Worm (Caenorhabditis elegans): Measurements from ENCODE around the gene scb-1.

The scb-1 gene

ce11 chrV:11149405-11149804, 29.9 kb upstream of the scb-1 start, which contains the start of gene T19C4.1:
Gene T19C4.1, plus strand, starts transcription at chrV:11149705.
- no peak for TF ChIP-seq aly-1 (tag; optimal IDR thresholded peaks at IDR 0.05)
- no peak for TF ChIP-seq hnd-1 (tag; optimal IDR thresholded peaks at IDR 0.05)

- no peak for TF ChIP-seq hmbx-1 (tag; optimal IDR thresholded peaks at IDR 0.05)
- no peak for TF ChIP-seq sea-1 (GFP tag; conservative IDR thresholded peaks at IDR 0.05)
- no peak for TF ChIP-seq ceh-13 (GFP tag; optimal IDR thresholded peaks at IDR 0.05)
- TF ChIP-seq scrt-1 (GFP tag; IDR thresholded peaks at IDR 0.05), result no peak
- no peak for TF ChIP-seq ceh-36 (tag; optimal IDR thresholded peaks at IDR 0.05)
- no peak for TF ChIP-seq tra-4 (tag; optimal IDR thresholded peaks at IDR 0.05)
- TF ChIP-seq flt-1 (GFP tag; IDR thresholded peaks at IDR 0.05), result no peak
Measured at ce11 chrV:11148971-11149370, 29.5 kb upstream of the scb-1 start.

DNA sequence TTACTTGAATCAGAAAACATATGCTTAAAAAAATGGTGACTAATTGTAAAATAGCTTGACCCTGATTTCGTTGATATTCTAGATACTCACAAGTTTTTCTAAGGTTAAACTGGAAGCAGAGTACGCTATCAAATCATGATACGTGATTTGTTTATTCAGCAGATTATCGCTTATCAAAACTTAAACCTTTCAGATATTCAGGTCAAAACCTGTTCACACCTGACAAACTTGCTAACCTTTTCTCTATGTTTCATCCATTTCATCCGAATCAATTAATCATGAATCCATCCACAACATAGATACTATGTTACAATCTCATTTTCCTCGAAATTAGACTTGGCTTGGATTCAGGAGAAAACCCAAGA, 28.3 kb upstream of the scb-1 start:
- no peak for TF ChIP-seq hnd-1 (tag; optimal IDR thresholded peaks at IDR 0.05)
- TF ChIP-seq ets-7 (tag; optimal IDR thresholded peaks at IDR 0.05), result no peak

DNA sequence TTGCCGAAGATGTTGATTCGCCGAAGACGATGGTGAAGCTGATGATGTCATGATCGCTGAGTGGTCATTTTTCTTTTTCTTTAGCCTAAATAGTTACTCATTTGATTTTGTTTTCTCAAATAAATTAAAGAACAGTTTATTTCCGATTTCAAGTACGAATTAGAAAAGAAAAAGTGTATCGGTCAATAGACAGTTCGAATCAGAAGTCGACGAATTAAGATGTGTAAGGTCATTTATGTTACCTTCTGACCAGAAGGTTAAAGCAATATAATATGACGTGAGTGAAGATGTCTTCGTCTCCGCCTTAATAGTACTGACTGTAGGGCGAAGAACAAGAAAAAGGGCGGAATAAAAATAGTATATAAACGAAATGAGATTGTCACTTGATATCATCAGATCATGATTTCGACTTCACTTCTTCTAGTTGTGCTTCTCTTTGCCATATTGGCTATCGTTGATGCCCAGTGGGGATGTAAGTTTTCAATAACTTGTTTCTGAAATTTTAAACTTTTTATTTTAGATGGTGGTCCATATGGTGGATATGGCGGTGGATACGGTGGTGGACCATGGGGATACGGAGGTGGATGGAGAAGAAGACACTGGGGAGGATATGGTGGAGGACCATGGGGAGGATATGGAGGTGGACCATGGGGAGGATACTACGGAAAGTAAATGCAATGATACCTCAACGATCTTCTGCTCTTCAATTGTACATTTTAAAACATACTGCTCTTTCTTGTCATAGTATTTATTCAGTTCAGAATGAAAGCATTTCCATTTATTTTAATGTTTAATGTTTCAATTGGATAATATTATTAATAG, 27.7 kb upstream of the scb-1 start, which contains the start of the genes T19C4.24 and nlp-33:
Gene T19C4.24 (minus strand): TSS at position 51 of the 822 bp plus-strand sequence.
Gene nlp-33 (plus strand): TSS at position 389 of the 822 bp plus-strand sequence.
- TF ChIP-seq tbx-11 (GFP tag; IDR thresholded peaks at IDR 0.05) (no peak), ceh-13 (GFP tag; optimal IDR thresholded peaks at IDR 0.05) (no peak), ets-7 (tag; optimal IDR thresholded peaks at IDR 0.05) (no peak), tbx-37 (GFP tag; conservative IDR thresholded peaks at IDR 0.05) (no peak)

DNA sequence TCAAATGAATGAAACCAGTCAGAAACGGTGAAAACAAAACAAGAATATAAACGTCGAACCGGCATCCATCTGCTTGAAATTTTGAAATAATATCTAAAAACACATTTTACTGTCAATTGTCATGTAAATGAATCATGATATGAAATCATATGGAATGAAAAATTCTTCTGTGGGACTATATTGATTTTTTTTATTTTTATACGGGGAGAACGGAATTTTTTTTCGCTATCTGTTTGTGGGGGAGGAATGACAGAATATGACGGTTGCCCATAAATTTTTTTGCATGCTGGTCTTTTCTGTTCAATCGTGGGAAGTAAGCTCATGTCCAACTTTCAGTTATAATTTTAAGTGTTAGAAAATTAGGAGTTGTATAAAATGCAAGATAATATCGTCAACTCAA, 25.2 kb upstream of the scb-1 start, which contains the start of gene C06H2.7:
Gene C06H2.7 (minus strand): TSS at position 101 of the 400 bp plus-strand sequence.
- TF ChIP-seq pes-1 (GFP tag; IDR thresholded peaks at IDR 0.05) (no peak), tbx-11 (GFP tag; IDR thresholded peaks at IDR 0.05) (no peak), ceh-13 (GFP tag; optimal IDR thresholded peaks at IDR 0.05) (no peak), B0310.2 (tag; optimal IDR thresholded peaks at IDR 0.05) (no peak), hmg-4 (GFP tag; optimal IDR thresholded peaks at IDR 0.05) (no peak), flt-1 (GFP tag; IDR thresholded peaks at IDR 0.05) (no peak), ceh-36 (tag; optimal IDR thresholded peaks at IDR 0.05) (no peak), sea-1 (GFP tag; conservative IDR thresholded peaks at IDR 0.05) (no peak), tbx-37 (GFP tag; conservative IDR thresholded peaks at IDR 0.05) (no peak), aly-1 (tag; optimal IDR thresholded peaks at IDR 0.05) (no peak), scrt-1 (GFP tag; IDR thresholded peaks at IDR 0.05) (no peak), tra-4 (tag; optimal IDR thresholded peaks at IDR 0.05) (no peak), hnd-1 (tag; optimal IDR thresholded peaks at IDR 0.05) (no peak), ama-1 (optimal IDR thresholded peaks at IDR 0.05) (no peak), F13C5.2 (tag; optimal IDR thresholded peaks at IDR 0.05) (no peak), ets-7 (tag; optimal IDR thresholded peaks at IDR 0.05) (no peak), hmbx-1 (tag; optimal IDR thresholded peaks at IDR 0.05) (no peak)

DNA sequence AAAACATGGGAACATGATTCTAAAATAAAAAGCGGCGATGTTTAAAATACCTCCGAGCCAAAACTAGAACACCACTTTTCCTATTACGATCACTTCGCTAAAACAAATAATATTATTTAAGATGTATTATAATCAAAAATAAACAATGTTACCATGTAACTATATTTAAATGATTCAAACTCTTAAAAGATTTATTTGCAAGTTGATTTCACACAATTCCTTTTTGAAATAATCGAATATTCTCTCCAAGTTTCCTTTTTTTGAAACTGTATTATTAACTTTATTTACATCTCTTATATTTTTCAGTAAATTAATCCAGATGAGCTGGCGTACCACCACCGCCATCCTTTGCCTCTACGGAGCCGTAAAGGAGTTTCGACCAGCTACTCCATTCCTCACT, 21.7 kb upstream of the scb-1 start, which contains the start of gene folt-1:
Gene folt-1 (plus strand): TSS at position 301 of the 400 bp plus-strand sequence.
- TF ChIP-seq B0310.2 (tag; optimal IDR thresholded peaks at IDR 0.05) (no peak), ets-7 (tag; optimal IDR thresholded peaks at IDR 0.05) (no peak), pes-1 (GFP tag; IDR thresholded peaks at IDR 0.05) (no peak), ceh-36 (tag; optimal IDR thresholded peaks at IDR 0.05) (no peak), flt-1 (GFP tag; IDR thresholded peaks at IDR 0.05) (no peak), tra-4 (tag; optimal IDR thresholded peaks at IDR 0.05) (no peak), hmg-4 (GFP tag; optimal IDR thresholded peaks at IDR 0.05) (no peak), aly-1 (tag; optimal IDR thresholded peaks at IDR 0.05) (no peak), hnd-1 (tag; optimal IDR thresholded peaks at IDR 0.05) (no peak), ceh-13 (GFP tag; optimal IDR thresholded peaks at IDR 0.05) (no peak), ama-1 (optimal IDR thresholded peaks at IDR 0.05) (no peak), sea-1 (GFP tag; conservative IDR thresholded peaks at IDR 0.05) (no peak), hmbx-1 (tag; optimal IDR thresholded peaks at IDR 0.05) (no peak), tbx-37 (GFP tag; conservative IDR thresholded peaks at IDR 0.05) (no peak), F13C5.2 (tag; optimal IDR thresholded peaks at IDR 0.05) (no peak), scrt-1 (GFP tag; IDR thresholded peaks at IDR 0.05) (no peak), tbx-11 (GFP tag; IDR thresholded peaks at IDR 0.05) (no peak)

DNA sequence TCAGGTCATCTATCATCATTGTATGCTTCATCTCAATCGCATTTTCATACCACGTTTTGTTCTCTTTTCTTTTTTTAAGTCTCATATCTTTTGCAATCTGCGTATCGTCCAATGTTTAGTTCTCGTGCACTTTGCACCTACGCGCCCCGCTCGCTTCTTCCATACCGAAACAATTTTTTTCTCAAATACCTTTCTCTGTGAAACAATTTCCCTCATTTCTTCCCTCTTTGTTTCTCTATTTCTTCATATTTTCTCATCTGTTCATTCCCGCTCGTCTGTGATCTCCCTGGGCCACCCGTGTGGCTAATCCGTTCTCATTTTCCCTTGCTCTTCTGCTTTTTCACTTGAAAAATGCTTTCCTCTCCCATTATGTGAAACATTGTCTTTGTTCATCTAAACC, 20.8 kb upstream of the scb-1 start:
- no peak for TF ChIP-seq hmbx-1 (tag; optimal IDR thresholded peaks at IDR 0.05)
- no peak for TF ChIP-seq tbx-37 (GFP tag; conservative IDR thresholded peaks at IDR 0.05)
- TF ChIP-seq ets-7 (tag; optimal IDR thresholded peaks at IDR 0.05), result no peak
- TF ChIP-seq B0310.2 (tag; optimal IDR thresholded peaks at IDR 0.05), result no peak
- TF ChIP-seq hnd-1 (tag; optimal IDR thresholded peaks at IDR 0.05), result no peak
- no peak for TF ChIP-seq tbx-11 (GFP tag; IDR thresholded peaks at IDR 0.05)
- TF ChIP-seq pes-1 (GFP tag; IDR thresholded peaks at IDR 0.05), result no peak
- TF ChIP-seq F13C5.2 (tag; optimal IDR thresholded peaks at IDR 0.05), result no peak
- no peak for TF ChIP-seq ceh-36 (tag; optimal IDR thresholded peaks at IDR 0.05)
- no peak for TF ChIP-seq aly-1 (tag; optimal IDR thresholded peaks at IDR 0.05)
- TF ChIP-seq tra-4 (tag; optimal IDR thresholded peaks at IDR 0.05), result no peak
- TF ChIP-seq hmg-4 (GFP tag; optimal IDR thresholded peaks at IDR 0.05), result no peak
- no peak for TF ChIP-seq scrt-1 (GFP tag; IDR thresholded peaks at IDR 0.05)
- TF ChIP-seq flt-1 (GFP tag; IDR thresholded peaks at IDR 0.05), result no peak

DNA sequence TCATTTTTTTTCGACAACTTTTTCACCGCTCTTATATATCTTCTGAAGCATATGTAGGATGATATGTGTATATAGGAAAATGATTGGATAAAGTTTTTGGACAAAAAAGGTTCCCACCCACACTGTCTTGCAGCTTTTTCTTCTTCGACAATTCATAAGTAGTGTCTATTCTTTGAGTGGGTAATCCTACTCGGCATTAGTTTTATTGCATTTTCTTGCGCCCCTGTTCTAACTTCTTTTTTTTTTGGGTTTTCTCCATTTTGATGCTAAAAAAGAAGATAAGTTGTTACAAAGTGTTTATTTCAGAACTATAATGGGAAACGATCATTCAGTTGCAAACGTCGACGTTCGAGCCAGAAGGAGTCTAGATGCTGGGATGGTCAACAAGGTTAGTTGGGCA, 14.8 kb upstream of the scb-1 start, which contains the start of gene glb-3:
Gene glb-3 (plus strand): TSS at position 301 of the 400 bp plus-strand sequence.
- TF ChIP-seq B0310.2 (tag; optimal IDR thresholded peaks at IDR 0.05), result no peak
